Worm (Caenorhabditis elegans): ENCODE measurements around the gene cpr-1.

DNA sequence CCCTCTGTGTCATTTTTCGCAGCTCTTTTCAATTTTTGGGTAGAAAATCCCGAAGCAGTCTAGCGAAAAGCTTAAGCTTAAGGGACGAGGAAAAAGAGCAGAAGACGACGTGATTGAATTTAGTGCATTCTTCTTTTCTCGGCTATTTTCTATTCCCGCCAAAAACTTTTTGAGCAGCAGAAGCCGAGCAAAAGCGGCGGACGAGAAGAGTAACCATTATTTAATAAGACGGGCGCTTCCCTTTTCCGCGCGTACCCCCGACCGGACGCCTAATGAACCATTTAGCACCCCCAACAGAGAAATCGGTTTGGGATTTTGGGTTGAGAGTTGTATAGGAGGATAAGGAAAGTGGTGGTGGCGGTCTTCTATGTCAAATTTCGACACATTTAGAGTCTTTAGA is 21.7 kb upstream of the cpr-1 start:
- TF ChIP-seq flt-1 (GFP tag; IDR thresholded peaks at IDR 0.05) (no peak), klf-2 (GFP tag; conservative IDR thresholded peaks at IDR 0.05) (no peak), ref-1 (GFP tag; conservative IDR thresholded peaks at IDR 0.05) (no peak), ztf-23 (GFP tag; IDR thresholded peaks at IDR 0.05) (no peak), med-1 (GFP tag; optimal IDR thresholded peaks at IDR 0.05; ENCODE audit: insufficient read depth) (no peak), cog-1 (tag; optimal IDR thresholded peaks at IDR 0.05) (no peak), ztf-29 (GFP tag; IDR thresholded peaks at IDR 0.05) (no peak), tab-1 (GFP tag; IDR thresholded peaks at IDR 0.05) (no peak), T22C8.4 (GFP tag; IDR thresholded peaks at IDR 0.05) (no peak)

Measured in whole organism, midembryonic.